Fruit fly (Drosophila melanogaster): ENCODE data around the gene Lsp1beta.

Lsp1beta gene

DNA sequence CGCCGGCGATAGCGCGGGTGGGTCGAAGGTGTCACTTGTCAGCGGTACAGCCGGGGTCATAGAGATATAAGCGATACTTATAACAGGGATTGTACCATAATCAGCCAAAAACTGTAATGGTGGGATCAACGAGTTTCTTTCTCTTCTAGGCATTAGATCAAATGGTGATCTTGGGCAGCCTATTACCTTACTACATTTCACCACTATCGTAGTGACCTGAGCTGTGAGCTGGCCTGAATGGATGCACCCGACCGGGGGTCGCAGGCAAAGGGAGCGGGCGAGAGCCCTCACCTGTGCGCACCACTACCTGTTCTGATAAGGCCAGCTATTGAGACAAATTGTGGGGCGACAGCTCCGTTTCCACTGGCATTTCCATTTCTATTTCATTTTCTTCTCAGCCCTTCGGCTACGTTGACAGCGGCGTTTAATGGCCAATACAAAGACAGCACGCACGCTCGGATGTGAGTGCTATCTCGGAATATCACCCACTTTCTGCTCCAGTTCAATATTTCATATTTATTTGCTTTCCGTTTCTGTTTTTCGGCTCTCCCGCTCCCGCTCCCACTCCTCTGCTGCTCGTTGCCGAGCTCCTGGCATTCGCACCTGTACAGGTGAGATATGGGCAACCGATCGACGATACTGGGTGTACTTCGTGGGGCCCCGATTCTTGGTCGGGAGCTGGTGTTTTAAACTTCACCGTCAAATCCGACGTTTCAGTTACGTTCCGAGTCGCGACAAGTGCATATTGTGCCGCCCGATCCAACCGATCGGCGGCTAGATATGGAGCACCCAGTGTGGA is 41.4 kb upstream of the Lsp1beta start (continued):
- no peak for TF ChIP-seq CG15073 (GFP tag; optimal IDR thresholded peaks at IDR 0.05)
- TF ChIP-seq sc (optimal IDR thresholded peaks at IDR 0.05), result no peak
- peak; percentile 62 for TF ChIP-seq sc (GFP tag; optimal IDR thresholded peaks at IDR 0.05)
- TF ChIP-seq z (GFP tag; IDR thresholded peaks at IDR 0.05), result no peak
- TF ChIP-seq nmo (GFP tag; optimal IDR thresholded peaks at IDR 0.05), result peak; percentile 83
- peak; percentile 34 for TF ChIP-seq twi (tag; optimal IDR thresholded peaks at IDR 0.05)
- no peak for TF ChIP-seq CG7745 (tag; optimal IDR thresholded peaks at IDR 0.05)
- peak; percentile 1 for TF ChIP-seq CTCF (GFP tag; optimal IDR thresholded peaks at IDR 0.05)
- TF ChIP-seq dpn (GFP tag; optimal IDR thresholded peaks at IDR 0.05), result peak; percentile 59 to 78
- TF ChIP-seq abd-A (tag; optimal IDR thresholded peaks at IDR 0.05), result no peak
- peak; percentile 61 for TF ChIP-seq CG5180 (GFP tag; optimal IDR thresholded peaks at IDR 0.05)
- TF ChIP-seq amos (GFP tag; IDR thresholded peaks at IDR 0.05; ENCODE audit: partially characterized antibody), result no peak
- TF ChIP-seq tll (GFP tag; optimal IDR thresholded peaks at IDR 0.05), result no peak
- 0 out of 2 replicates have a peak, but pooled peaks have one; percentile 54 for TF ChIP-seq CG9215 (GFP tag; IDR thresholded peaks at IDR 0.05)
- peak; percentile 64 for TF ChIP-seq CG4707 (GFP tag; optimal IDR thresholded peaks at IDR 0.05)
- TF ChIP-seq CG11696 (GFP tag; IDR thresholded peaks at IDR 0.05), result peak; percentile 97
- no peak for TF ChIP-seq tna (GFP tag; IDR thresholded peaks at IDR 0.05; ENCODE audit: partially characterized antibody)
- peak; percentile 22 for TF ChIP-seq fu2 (GFP tag; optimal IDR thresholded peaks at IDR 0.05)
- peak; percentile 82 for TF ChIP-seq Ptx1 (GFP tag; IDR thresholded peaks at IDR 0.05)
- TF ChIP-seq CG3847 (GFP tag; IDR thresholded peaks at IDR 0.05), result peak; percentile 60
- no peak for TF ChIP-seq Oaz (GFP tag; IDR thresholded peaks at IDR 0.05)
- peak; percentile 80 for TF ChIP-seq Sox102F (GFP tag; optimal IDR thresholded peaks at IDR 0.05)
- TF ChIP-seq CG2199 (GFP tag; IDR thresholded peaks at IDR 0.05), result peak; percentile 83; the same call in 1 of the 3 replicates
- peak; percentile 23 for TF ChIP-seq Lhr (GFP tag; optimal IDR thresholded peaks at IDR 0.05)
- TF ChIP-seq CG4617 (GFP tag; optimal IDR thresholded peaks at IDR 0.05; ENCODE audit: borderline replicate concordance), result peak; percentile 31
- peak; percentile 64 for TF ChIP-seq chn (GFP tag; optimal IDR thresholded peaks at IDR 0.05)
- TF ChIP-seq Ets65A (GFP tag), result peak; percentile 97
- TF ChIP-seq CG12299 (tag; optimal IDR thresholded peaks at IDR 0.05), result peak; percentile 38
- peak; percentile 56 for TF ChIP-seq Nf-YB (GFP tag; optimal IDR thresholded peaks at IDR 0.05)
- TF ChIP-seq CG17912 (GFP tag; optimal IDR thresholded peaks at IDR 0.05), result no peak
- TF ChIP-seq CG1603 (tag; optimal IDR thresholded peaks at IDR 0.05), result peak; percentile 93
- TF ChIP-seq TFAM (GFP tag; optimal IDR thresholded peaks at IDR 0.05), result no peak
- peak; percentile 49 for TF ChIP-seq Drgx (GFP tag; IDR thresholded peaks at IDR 0.05)
- peak; percentile 50 for TF ChIP-seq CG6683 (GFP tag; optimal IDR thresholded peaks at IDR 0.05)
- no peak for TF ChIP-seq pan (optimal IDR thresholded peaks at IDR 0.05)
- peak in 1 of 2 experiments; percentile 84 for TF ChIP-seq pan (GFP tag; optimal IDR thresholded peaks at IDR 0.05 in 1 of 2, IDR thresholded peaks at IDR 0.05 in 1 of 2)
- peak; percentile 73 for TF ChIP-seq B-H1 (GFP tag; IDR thresholded peaks at IDR 0.05)
- peak; percentile 37 for TF ChIP-seq CG17802 (tag; optimal IDR thresholded peaks at IDR 0.05)
- TF ChIP-seq CG3995 (GFP tag; optimal IDR thresholded peaks at IDR 0.05), result no peak
- no peak for TF ChIP-seq nerfin-2 (GFP tag; IDR thresholded peaks at IDR 0.05; ENCODE audit: partially characterized antibody)
- TF ChIP-seq luna (GFP tag; optimal IDR thresholded peaks at IDR 0.05), result no peak
- TF ChIP-seq CG5245 (GFP tag; optimal IDR thresholded peaks at IDR 0.05), result peak; percentile 74
- peak in 1 of 2 experiments; percentile 99 for TF ChIP-seq Hr78 (GFP tag; optimal IDR thresholded peaks at IDR 0.05)
- peak; percentile 58 for TF ChIP-seq Vsx1 (GFP tag; optimal IDR thresholded peaks at IDR 0.05)
- peak; percentile 69 for TF ChIP-seq pnt (GFP tag; optimal IDR thresholded peaks at IDR 0.05)
- TF ChIP-seq NC2β (GFP tag; optimal IDR thresholded peaks at IDR 0.05), result peak; percentile 21
- TF ChIP-seq Lim3 (GFP tag; IDR thresholded peaks at IDR 0.05), result peak; percentile 36; the same call in 1 of the 2 replicates
- no peak for TF ChIP-seq Sin3A (optimal IDR thresholded peaks at IDR 0.05)
- no peak for TF ChIP-seq hb (GFP tag; IDR thresholded peaks at IDR 0.05; ENCODE audit: partially characterized antibody)

Data from whole organism, embryonic.